Fruit fly (Drosophila melanogaster) whole organism, embryonic: ENCODE data around the gene SCCRO.
A peak's percentile ranks its signal among the peaks of the same experiment; 100 is the strongest.

ENCODE experiments used
- Bgb ChIP-seq: fragments of 200-800 bp; sonication (Bioruptor generic); IDR thresholded peaks from 2 replicates; pipeline ENCODE4 v1.3.6; 2022; ENCODE audit warnings: missing biosample characterization, missing genetic modification characterization; ENCODE audit not compliant: partially characterized antibody
- CG10267 ChIP-seq: fragments of 200-800 bp; sonication (Bioruptor generic); optimal IDR thresholded peaks from 2 replicates; lab custom pipeline; 2018; ENCODE audit warnings: missing biosample characterization, mild to moderate bottlenecking, missing genetic modification characterization, moderate library complexity
- CG10979 ChIP-seq: fragments of 200-800 bp; sonication (Bioruptor generic); optimal IDR thresholded peaks from 2 replicates; lab custom pipeline; 2018; ENCODE audit warnings: missing biosample characterization, mild to moderate bottlenecking, missing genetic modification characterization, moderate library complexity
- CG12155 ChIP-seq: fragments of 200-800 bp; sonication (Bioruptor generic); optimal IDR thresholded peaks from 3 replicates; lab custom pipeline; 2016; ENCODE audit warnings: missing biosample characterization, missing genetic modification characterization
- CG12659 ChIP-seq: fragments of 200-800 bp; sonication (Bioruptor generic); optimal IDR thresholded peaks from 3 replicates; lab custom pipeline; 2017; ENCODE audit warnings: mild to moderate bottlenecking, missing biosample characterization, missing genetic modification reagents, missing genetic modification characterization
- CG15514 ChIP-seq: fragments of 200-800 bp; sonication (Bioruptor generic); optimal IDR thresholded peaks from 3 replicates; lab custom pipeline; 2017; ENCODE audit warnings: missing biosample characterization, missing genetic modification characterization, mild to moderate bottlenecking, moderate library complexity, missing genetic modification reagents
- CG1647 ChIP-seq: fragments of 200-800 bp; sonication (Bioruptor generic); optimal IDR thresholded peaks from 3 replicates; lab custom pipeline; 2016; ENCODE audit warnings: missing biosample characterization, missing genetic modification characterization
- CG17359 ChIP-seq: fragments of 200-800 bp; sonication (Bioruptor generic); optimal IDR thresholded peaks from 3 replicates; lab custom pipeline; 2018; ENCODE audit warnings: missing biosample characterization, mild to moderate bottlenecking, missing genetic modification characterization, moderate library complexity
- CG18262 ChIP-seq: fragments of 200-800 bp; optimal IDR thresholded peaks from 3 replicates; lab custom pipeline; 2019; ENCODE audit warnings: missing biosample characterization, mild to moderate bottlenecking, missing genetic modification characterization, moderate library complexity
- CG18619 ChIP-seq: fragments of 200-800 bp; sonication (Bioruptor generic); optimal IDR thresholded peaks from 3 replicates; lab custom pipeline; 2017; ENCODE audit warnings: missing biosample characterization, mild to moderate bottlenecking, missing genetic modification characterization
- CG30431 ChIP-seq: fragments of 200-800 bp; sonication (Bioruptor generic); optimal IDR thresholded peaks from 2 replicates; lab custom pipeline; 2017; ENCODE audit warnings: missing biosample characterization, missing genetic modification characterization
- CG31441 ChIP-seq: fragments of 200-800 bp; sonication (Bioruptor generic); IDR thresholded peaks from 2 replicates; pipeline ENCODE4 v1.3.6; 2022; ENCODE audit warnings: missing biosample characterization, missing genetic modification characterization
- CG33557 ChIP-seq: fragments of 200-800 bp; sonication (Bioruptor generic); optimal IDR thresholded peaks from 2 replicates; lab custom pipeline; 2019; ENCODE audit warnings: missing biosample characterization, mild to moderate bottlenecking, missing genetic modification characterization, moderate library complexity
- CG4328 ChIP-seq: fragments of 200-800 bp; sonication (Bioruptor generic); optimal IDR thresholded peaks from 3 replicates; lab custom pipeline; 2017; ENCODE audit warnings: missing biosample characterization, missing genetic modification reagents, missing genetic modification characterization
- CG4617 ChIP-seq: fragments of 200-800 bp; sonication (Bioruptor generic); optimal IDR thresholded peaks from 3 replicates; lab custom pipeline; 2016; ENCODE audit warnings: missing biosample characterization, missing genetic modification characterization, borderline replicate concordance
- CG6854 ChIP-seq: fragments of 200-800 bp; sonication (Bioruptor generic); optimal IDR thresholded peaks from 3 replicates; lab custom pipeline; 2017; ENCODE audit warnings: missing biosample characterization, mild to moderate bottlenecking, missing genetic modification characterization
- CG8359 ChIP-seq: fragments of 200-800 bp; sonication (Bioruptor generic); optimal IDR thresholded peaks from 2 replicates; lab custom pipeline; 2017; ENCODE audit warnings: missing biosample characterization, mild to moderate bottlenecking, missing genetic modification characterization, borderline replicate concordance
- CG9727 ChIP-seq: fragments of 200-800 bp; sonication (Bioruptor generic); optimal IDR thresholded peaks from 3 replicates; lab custom pipeline; 2017; ENCODE audit warnings: missing biosample characterization, mild to moderate bottlenecking, missing genetic modification characterization
- D19A ChIP-seq: fragments of 200-800 bp; optimal IDR thresholded peaks from 3 replicates; lab custom pipeline; 2019; ENCODE audit warnings: missing biosample characterization, mild to moderate bottlenecking, missing genetic modification characterization, moderate library complexity
- Dref ChIP-seq: fragments of 200-800 bp; sonication (Bioruptor generic); IDR thresholded peaks from 2 replicates; pipeline ENCODE4 v1.3.6; 2022; ENCODE audit warnings: missing biosample characterization, missing genetic modification characterization
- Drgx ChIP-seq: fragments of 200-800 bp; sonication (Bioruptor generic); IDR thresholded peaks from 2 replicates; pipeline ENCODE4 v1.3.6; 2022; ENCODE audit warnings: missing biosample characterization, missing genetic modification characterization
- ERR ChIP-seq: fragments of 200-800 bp; sonication (Bioruptor generic); optimal IDR thresholded peaks from 2 replicates; lab custom pipeline; 2016; ENCODE audit warnings: missing biosample characterization, missing genetic modification characterization
- Eip74EF ChIP-seq, 2 experiments: fragments of 200-800 bp in 1 of 2; fragments of >200 bp in 1 of 2; sonication (Bioruptor generic) in 1 of 2; optimal IDR thresholded peaks; 2 replicates each; lab custom pipeline; 2017 to 2019; ENCODE audit warnings: missing biosample characterization in 2 of 2, missing genetic modification characterization in 2 of 2, mild to moderate bottlenecking in 1 of 2, moderate library complexity in 1 of 2
- Fer1 ChIP-seq: fragments of 200-800 bp; sonication (Bioruptor generic); optimal IDR thresholded peaks from 2 replicates; lab custom pipeline; 2017; ENCODE audit warnings: missing biosample characterization, mild to moderate bottlenecking, missing genetic modification characterization
- HHEX ChIP-seq: fragments of 200-800 bp; sonication (Bioruptor generic); optimal IDR thresholded peaks from 3 replicates; lab custom pipeline; 2017; ENCODE audit warnings: missing biosample characterization, mild to moderate bottlenecking, missing genetic modification characterization, missing genetic modification reagents
- HLH3B ChIP-seq: fragments of 200-800 bp; sonication (Bioruptor generic); IDR thresholded peaks from 2 replicates; pipeline ENCODE4 v1.3.6; 2022; ENCODE audit warnings: missing biosample characterization, missing genetic modification characterization
- HLH54F ChIP-seq: fragments of 200-800 bp; sonication (Bioruptor generic); optimal IDR thresholded peaks from 3 replicates; lab custom pipeline; 2016; ENCODE audit warnings: missing biosample characterization, missing genetic modification characterization
- HLHmδ ChIP-seq: fragments of 200-800 bp; sonication (Bioruptor generic); optimal IDR thresholded peaks from 2 replicates; lab custom pipeline; 2018; ENCODE audit warnings: missing biosample characterization, mild to moderate bottlenecking, missing genetic modification characterization, moderate library complexity
- Hand ChIP-seq: fragments of 200-800 bp; sonication (Bioruptor generic); optimal IDR thresholded peaks from 2 replicates; lab custom pipeline; 2017; ENCODE audit warnings: mild to moderate bottlenecking, missing biosample characterization, missing genetic modification reagents, missing genetic modification characterization
- NC2β ChIP-seq: fragments of 200-800 bp; sonication (Bioruptor generic); optimal IDR thresholded peaks from 2 replicates; lab custom pipeline; 2016; ENCODE audit warnings: missing biosample characterization, missing genetic modification characterization
- Spps ChIP-seq: fragments of 200-800 bp; sonication (Bioruptor generic); optimal IDR thresholded peaks from 2 replicates; lab custom pipeline; 2018; ENCODE audit warnings: missing biosample characterization, mild to moderate bottlenecking, missing genetic modification characterization
- bowl ChIP-seq: fragments of 200-800 bp; sonication (Bioruptor generic); IDR thresholded peaks from 2 replicates; pipeline ENCODE4 v1.3.6; 2022; ENCODE audit warnings: missing biosample characterization, missing genetic modification characterization
- chn ChIP-seq: fragments of 200-800 bp; sonication (Bioruptor generic); optimal IDR thresholded peaks from 2 replicates; lab custom pipeline; 2016; ENCODE audit warnings: missing biosample characterization, missing genetic modification characterization
- ci ChIP-seq: fragments of 200-800 bp; sonication (Bioruptor generic); IDR thresholded peaks from 3 replicates; pipeline ENCODE4 v1.3.6; 2022; ENCODE audit warnings: missing biosample characterization, missing genetic modification characterization
- crp ChIP-seq, 2 experiments: fragments of 200-800 bp; sonication (Bioruptor generic); optimal IDR thresholded peaks; 2 replicates in 1 of 2; 3 replicates in 1 of 2; lab custom pipeline; 2017; ENCODE audit warnings: missing biosample characterization in 2 of 2, missing genetic modification characterization in 2 of 2, mild to moderate bottlenecking in 1 of 2, moderate library complexity in 1 of 2
- cwo ChIP-seq: fragments of 200-800 bp; sonication (Bioruptor generic); optimal IDR thresholded peaks from 3 replicates; lab custom pipeline; 2017; ENCODE audit warnings: missing biosample characterization, missing genetic modification characterization, mild to moderate bottlenecking, moderate library complexity, missing genetic modification reagents
- esg ChIP-seq: fragments of 200-800 bp; sonication (Bioruptor generic); conservative IDR thresholded peaks from 2 replicates; pipeline ENCODE4 v1.3.6; 2022; ENCODE audit warnings: missing biosample characterization, missing genetic modification characterization
- kay ChIP-seq: fragments of 200-800 bp; sonication (Bioruptor generic); optimal IDR thresholded peaks from 2 replicates; lab custom pipeline; 2016; ENCODE audit warnings: missing biosample characterization, missing genetic modification characterization
- maf-S ChIP-seq: fragments of 200-800 bp; sonication (Bioruptor generic); optimal IDR thresholded peaks from 2 replicates; lab custom pipeline; 2016; ENCODE audit warnings: missing biosample characterization, missing genetic modification characterization
- mam ChIP-seq: fragments of 200-800 bp; sonication (Bioruptor generic); optimal IDR thresholded peaks from 3 replicates; lab custom pipeline; 2016; ENCODE audit warnings: missing biosample characterization, missing genetic modification characterization
- rib ChIP-seq: fragments of 200-800 bp; sonication (Bioruptor generic); IDR thresholded peaks from 2 replicates; pipeline ENCODE4 v1.3.6; 2022; ENCODE audit warnings: missing biosample characterization, missing genetic modification characterization
- sens ChIP-seq: fragments of 200-800 bp; sonication (Bioruptor generic); peaks from one replicate; lab custom pipeline; 2016; ENCODE audit warnings: missing biosample characterization, missing genetic modification characterization
- shn ChIP-seq: fragments of 200-800 bp; sonication (Bioruptor generic); optimal IDR thresholded peaks from 3 replicates; lab custom pipeline; 2016; ENCODE audit warnings: missing biosample characterization, missing genetic modification characterization
- sim ChIP-seq: fragments of 200-800 bp; sonication (Bioruptor generic); IDR thresholded peaks from 2 replicates; pipeline ENCODE4 v1.3.6; 2022; ENCODE audit warnings: missing biosample characterization, missing genetic modification characterization
- trh ChIP-seq: fragments of 200-800 bp; sonication (Bioruptor generic); optimal IDR thresholded peaks from 2 replicates; lab custom pipeline; 2016; ENCODE audit warnings: missing biosample characterization, missing genetic modification characterization
- unpg ChIP-seq: fragments of 200-800 bp; sonication (Bioruptor generic); optimal IDR thresholded peaks from 3 replicates; lab custom pipeline; 2018; ENCODE audit warnings: missing biosample characterization, mild to moderate bottlenecking, missing genetic modification characterization, moderate library complexity
- vvl ChIP-seq: fragments of 200-800 bp; sonication (Bioruptor generic); IDR thresholded peaks from 2 replicates; pipeline ENCODE4 v1.3.6; 2022; ENCODE audit warnings: missing biosample characterization, missing genetic modification characterization

The SCCRO gene

dm6 chr3L:15534274-15535227 lies 28.7 kb upstream of the SCCRO start (continued):
- TF ChIP-seq mam (GFP tag; lab: Kevin White, UChicago) (peak; percentile 62), esg (GFP tag; lab: Robert Waterston, UW) (peak; percentile 20; the same call in 1 of the 2 replicates), CG8359 (GFP tag; lab: Kevin White, UChicago) (peak; percentile 21), vvl (GFP tag; lab: Robert Waterston, UW) (peak; percentile 11; the same call in 1 of the 2 replicates), CG18619 (GFP tag; lab: Kevin White, UChicago) (peak; percentile 87), bowl (GFP tag; lab: Robert Waterston, UW) (no peak), CG33557 (peak; percentile 52), CG30431 (GFP tag; lab: Kevin White, UChicago) (peak; percentile 36), ci (GFP tag; lab: Robert Waterston, UW) (peak; percentile 61; the same call in 2 of the 3 replicates), CG4617 (GFP tag; lab: Kevin White, UChicago) (peak; percentile 5), CG31441 (GFP tag; lab: Robert Waterston, UW) (peak; percentile 59; the same call in 1 of the 2 replicates), CG12155 (GFP tag; lab: Kevin White, UChicago) (peak; percentile 53), crp (GFP tag; optimal IDR thresholded peaks at IDR 0.05; lab: Kevin White, UChicago) (peak in 1 of 2 experiments; percentile 28), Hand (GFP tag; lab: Kevin White, UChicago) (peak; percentile 12), Fer1 (GFP tag; lab: Kevin White, UChicago) (no peak), CG10979 (tag; lab: Kevin White, UChicago) (peak; percentile 62), unpg (GFP tag; lab: Kevin White, UChicago) (peak; percentile 34), maf-S (GFP tag; lab: Kevin White, UChicago) (peak; percentile 28), CG18262 (tag; lab: Kevin White, UChicago) (peak; percentile 85), HLH54F (GFP tag; lab: Kevin White, UChicago) (peak; percentile 68), HLHmδ (peak; percentile 13), CG15514 (GFP tag; lab: Kevin White, UChicago) (no peak), CG17359 (tag; lab: Kevin White, UChicago) (peak; percentile 46), CG9727 (GFP tag; lab: Kevin White, UChicago) (peak; percentile 80), CG10267 (tag; lab: Kevin White, UChicago) (peak; percentile 54), cwo (GFP tag; lab: Kevin White, UChicago) (peak; percentile 43), chn (GFP tag; lab: Kevin White, UChicago) (peak; percentile 52), CG6854 (peak; percentile 27), shn (GFP tag; lab: Kevin White, UChicago) (peak; percentile 48), Drgx (GFP tag; lab: Robert Waterston, UW) (peak; percentile 28; the same call in 1 of the 2 replicates), ERR (GFP tag; lab: Kevin White, UChicago) (no peak), sim (GFP tag; lab: Robert Waterston, UW) (no peak), trh (GFP tag; lab: Kevin White, UChicago) (no peak), Dref (GFP tag; lab: Robert Waterston, UW) (no peak), NC2β (GFP tag; lab: Kevin White, UChicago) (peak; percentile 31), sens (GFP tag; lab: Kevin White, UChicago) (peak; percentile 94), D19A (tag; lab: Kevin White, UChicago) (peak; percentile 39), rib (no peak), HLH3B (peak; percentile 41; the same call in 1 of the 2 replicates), Spps (tag; lab: Kevin White, UChicago) (no peak), CG12659 (GFP tag; lab: Kevin White, UChicago) (peak; percentile 77), CG4328 (GFP tag; lab: Kevin White, UChicago) (peak; percentile 50), Bgb (GFP tag; lab: Robert Waterston, UW) (no peak), kay (peak; percentile 17), Eip74EF (GFP tag; optimal IDR thresholded peaks at IDR 0.05; lab: Kevin White, UChicago) (peak in 1 of 2 experiments; percentile 51), HHEX (GFP tag; lab: Kevin White, UChicago) (peak; percentile 32), CG1647 (GFP tag; lab: Kevin White, UChicago) (peak; percentile 40)
